Fruit fly (Drosophila melanogaster): ENCODE results near the gene S-Lap1.
A peak's percentile ranks its signal among the peaks of the same experiment; 100 is the strongest.

The S-Lap1 gene

dm6 chr3L:8603880-8604692 is 12.9 kb upstream of the S-Lap1 start, which contains the start of the genes CG5989 and CG6282 (continued):
- TF ChIP-seq inv (GFP tag; IDR thresholded peaks at IDR 0.05; ENCODE audit: partially characterized antibody) (peak; percentile 35; the same call in 1 of the 2 replicates), Hey (tag; optimal IDR thresholded peaks at IDR 0.05) (no peak), Dref (GFP tag; IDR thresholded peaks at IDR 0.05) (peak; percentile 60), CG13287 (GFP tag; IDR thresholded peaks at IDR 0.05; ENCODE audit: partially characterized antibody) (peak; percentile 76), ato (GFP tag; IDR thresholded peaks at IDR 0.05; ENCODE audit: partially characterized antibody) (0 out of 2 replicates have a peak, but pooled peaks have one; percentile 32), Dip2 (GFP tag; IDR thresholded peaks at IDR 0.05) (no peak), unpg (GFP tag; optimal IDR thresholded peaks at IDR 0.05) (peak; percentile 60), MBD-R2 (GFP tag; IDR thresholded peaks at IDR 0.05) (peak; percentile 99), Sox102F (GFP tag; optimal IDR thresholded peaks at IDR 0.05) (peak; percentile 45), HLHmδ (GFP tag; optimal IDR thresholded peaks at IDR 0.05) (no peak), fd3F (GFP tag; optimal IDR thresholded peaks at IDR 0.05) (peak; percentile 19), CG2129 (GFP tag; IDR thresholded peaks at IDR 0.05; ENCODE audit: partially characterized antibody) (peak; percentile 23; the same call in 1 of the 2 replicates), vnd (GFP tag; IDR thresholded peaks at IDR 0.05; ENCODE audit: partially characterized antibody) (0 out of 3 replicates have a peak, but pooled peaks have one; percentile 26), exex (tag; optimal IDR thresholded peaks at IDR 0.05) (peak; percentile 81), Dad (GFP tag; optimal IDR thresholded peaks at IDR 0.05) (no peak), Sry-δ (GFP tag; optimal IDR thresholded peaks at IDR 0.05) (peak; percentile 93), CG14441 (GFP tag; IDR thresholded peaks at IDR 0.05) (no peak), Ets97D (GFP tag; optimal IDR thresholded peaks at IDR 0.05) (peak; percentile 79), CG13424 (tag; optimal IDR thresholded peaks at IDR 0.05) (peak; percentile 39), org-1 (GFP tag; optimal IDR thresholded peaks at IDR 0.05) (peak; percentile 13), ase (GFP tag; IDR thresholded peaks at IDR 0.05) (0 out of 3 replicates have a peak, but pooled peaks have one; percentile 14), HLH3B (GFP tag; IDR thresholded peaks at IDR 0.05) (peak; percentile 36; the same call in 1 of the 2 replicates), CG17829 (tag; optimal IDR thresholded peaks at IDR 0.05) (peak; percentile 31), CG2116 (GFP tag; optimal IDR thresholded peaks at IDR 0.05) (peak; percentile 98), twi (tag; optimal IDR thresholded peaks at IDR 0.05) (no peak), Hr78 (GFP tag; optimal IDR thresholded peaks at IDR 0.05) (peak in 1 of 2 experiments; percentile 80), otp (GFP tag; IDR thresholded peaks at IDR 0.05) (peak; percentile 53; the same call in 1 of the 3 replicates), sob (GFP tag; IDR thresholded peaks at IDR 0.05) (peak; percentile 23; the same call in 1 of the 2 replicates), CG12744 (GFP tag; optimal IDR thresholded peaks at IDR 0.05) (no peak), CG18262 (tag; optimal IDR thresholded peaks at IDR 0.05) (peak; percentile 13), CkIIα-i1 (GFP tag; IDR thresholded peaks at IDR 0.05) (no peak), bsh (GFP tag; optimal IDR thresholded peaks at IDR 0.05) (peak in 1 of 2 experiments; percentile 56), CG16863 (GFP tag; optimal IDR thresholded peaks at IDR 0.05) (no peak), CG11456 (GFP tag; IDR thresholded peaks at IDR 0.05) (peak; percentile 63; the same call in 2 of the 3 replicates), sna (GFP tag; IDR thresholded peaks at IDR 0.05; ENCODE audit: partially characterized antibody) (no peak; the same call in 1 of the 2 replicates), Oaz (GFP tag; IDR thresholded peaks at IDR 0.05) (no peak), CG5953 (GFP tag; IDR thresholded peaks at IDR 0.05) (peak; percentile 34; the same call in 1 of the 2 replicates), slou (GFP tag; optimal IDR thresholded peaks at IDR 0.05) (no peak), CG10565 (GFP tag; optimal IDR thresholded peaks at IDR 0.05) (no peak), CG15601 (tag; optimal IDR thresholded peaks at IDR 0.05) (peak; percentile 36), Stat92E (GFP tag; optimal IDR thresholded peaks at IDR 0.05) (peak in 1 of 3 experiments; percentile 49), CG16779 (GFP tag; IDR thresholded peaks at IDR 0.05) (peak; percentile 62; the same call in 1 of the 2 replicates), CrebB (tag; optimal IDR thresholded peaks at IDR 0.05) (no peak), sens-2 (GFP tag; IDR thresholded peaks at IDR 0.05) (no peak), CG4404 (GFP tag; IDR thresholded peaks at IDR 0.05) (no peak), ERR (GFP tag; optimal IDR thresholded peaks at IDR 0.05) (no peak), CG15269 (tag; optimal IDR thresholded peaks at IDR 0.05) (peak; percentile 41)

Measured in whole organism, embryonic.